Worm (Caenorhabditis elegans) whole organism, young adult: ENCODE measurements around the gene yif-1.

ENCODE experiments used
- B0019.2 ChIP-seq: fragments of 200-800 bp; sonication (Bioruptor generic); conservative IDR thresholded peaks from 2 replicates; pipeline ENCODE4 v1.3.6; 2022; ENCODE audit warnings: missing genetic modification reagents, missing genetic modification characterization, missing compliant biosample characterization
- B0035.1 ChIP-seq: sonication (generic microtip); optimal IDR thresholded peaks from 2 replicates; lab custom pipeline; 2016; ENCODE audit warnings: missing genetic modification characterization, mild to moderate bottlenecking, missing compliant biosample characterization, missing genotype, missing genetic modification reagents
- F52B5.7 ChIP-seq: sonication (generic microtip); optimal IDR thresholded peaks from 2 replicates; lab custom pipeline; 2016; ENCODE audit warnings: mild to moderate bottlenecking, missing genetic modification characterization, missing compliant biosample characterization
- F55B11.4 ChIP-seq: sonication (generic microtip); optimal IDR thresholded peaks from 2 replicates; lab custom pipeline; 2016; ENCODE audit warnings: missing compliant biosample characterization, missing genetic modification characterization, borderline replicate concordance; ENCODE audit not compliant: insufficient read depth
- Y53F4B.3 ChIP-seq: fragments of 200-800 bp; sonication (Bioruptor generic); IDR thresholded peaks from 2 replicates; pipeline ENCODE4 v1.3.6; 2022; ENCODE audit warnings: missing genetic modification reagents, missing genetic modification characterization, missing compliant biosample characterization
- akir-1 ChIP-seq: fragments of 200-800 bp; sonication (Bioruptor generic); optimal IDR thresholded peaks from 2 replicates; lab custom pipeline; 2018; ENCODE audit warnings: mild to moderate bottlenecking, missing genetic modification characterization, moderate library complexity, missing compliant biosample characterization
- aptf-2 ChIP-seq: fragments of 200-800 bp; sonication (Bioruptor generic); conservative IDR thresholded peaks from 2 replicates; pipeline ENCODE4 v1.3.6; 2022; ENCODE audit warnings: missing genetic modification reagents, missing genetic modification characterization, missing compliant biosample characterization
- athp-1 ChIP-seq: sonication (generic microtip); optimal IDR thresholded peaks from 2 replicates; lab custom pipeline; 2017; ENCODE audit warnings: mild to moderate bottlenecking, missing genetic modification characterization, missing compliant biosample characterization
- attf-3 ChIP-seq: fragments of 200-800 bp; sonication (Bioruptor generic); conservative IDR thresholded peaks from 2 replicates; pipeline ENCODE4 v1.3.6; 2022; ENCODE audit warnings: missing genetic modification reagents, missing genetic modification characterization, missing compliant biosample characterization
- cebp-2 ChIP-seq: fragments of 200-800 bp; sonication (Bioruptor generic); IDR thresholded peaks from 2 replicates; pipeline ENCODE4 v1.3.6; 2022; ENCODE audit warnings: missing genetic modification characterization, missing compliant biosample characterization
- chd-7 ChIP-seq: sonication (generic microtip); optimal IDR thresholded peaks from 2 replicates; lab custom pipeline; 2016; ENCODE audit warnings: mild to moderate bottlenecking, missing genetic modification characterization, moderate library complexity, missing compliant biosample characterization
- dox-1 ChIP-seq: fragments of 200-800 bp; sonication (Bioruptor generic); IDR thresholded peaks from 2 replicates; pipeline ENCODE4 v1.3.6; 2022; ENCODE audit warnings: missing genetic modification reagents, missing genetic modification characterization, missing compliant biosample characterization
- egl-18 ChIP-seq: fragments of 200-800 bp; sonication (Bioruptor generic); IDR thresholded peaks from 2 replicates; pipeline ENCODE4 v1.3.6; 2022; ENCODE audit warnings: missing genetic modification reagents, missing genetic modification characterization, missing compliant biosample characterization
- ekl-4 ChIP-seq: fragments of 200-800 bp; sonication (Bioruptor generic); IDR thresholded peaks from 2 replicates; pipeline ENCODE4 v1.3.6; 2022; ENCODE audit warnings: missing genetic modification reagents, missing genetic modification characterization, missing compliant biosample characterization
- fkh-3 ChIP-seq: sonication (generic microtip); optimal IDR thresholded peaks from 2 replicates; lab custom pipeline; 2016; ENCODE audit warnings: mild to moderate bottlenecking, missing genetic modification characterization, missing compliant biosample characterization
- gei-17 ChIP-seq: fragments of 200-800 bp; sonication (Bioruptor generic); optimal IDR thresholded peaks from 2 replicates; lab custom pipeline; 2018; ENCODE audit warnings: mild to moderate bottlenecking, missing genetic modification characterization, missing compliant biosample characterization
- hsf-1 ChIP-seq: fragments of 200-800 bp; sonication (Bioruptor generic); IDR thresholded peaks from 2 replicates; pipeline ENCODE4 v1.3.6; 2022; ENCODE audit warnings: missing genetic modification reagents, missing genetic modification characterization, missing compliant biosample characterization
- let-526 ChIP-seq: fragments of 200-800 bp; sonication (Bioruptor generic); IDR thresholded peaks from 2 replicates; pipeline ENCODE4 v1.3.6; 2022; ENCODE audit warnings: missing genetic modification reagents, missing genetic modification characterization, missing compliant biosample characterization
- lin-26 ChIP-seq: fragments of 200-800 bp; sonication (Bioruptor generic); IDR thresholded peaks from 2 replicates; pipeline ENCODE4 v1.3.6; 2022; ENCODE audit warnings: missing genetic modification reagents, missing genetic modification characterization, missing compliant biosample characterization
- lin-40 ChIP-seq: sonication (generic microtip); optimal IDR thresholded peaks from 2 replicates; lab custom pipeline; 2016; ENCODE audit warnings: missing genetic modification characterization, mild to moderate bottlenecking, missing compliant biosample characterization, missing genotype, missing genetic modification reagents
- lin-54 ChIP-seq: fragments of 200-800 bp; sonication (Bioruptor generic); optimal IDR thresholded peaks from 2 replicates; lab custom pipeline; 2018; ENCODE audit warnings: mild to moderate bottlenecking, missing genetic modification characterization, missing compliant biosample characterization
- mel-28 ChIP-seq: sonication (generic microtip); optimal IDR thresholded peaks from 2 replicates; lab custom pipeline; 2016; ENCODE audit warnings: borderline replicate concordance, mild to moderate bottlenecking, missing genetic modification characterization, missing compliant biosample characterization
- nfya-2 ChIP-seq: fragments of 200-800 bp; sonication (Bioruptor generic); IDR thresholded peaks from 2 replicates; pipeline ENCODE4 v1.3.6; 2022; ENCODE audit warnings: missing genetic modification reagents, missing genetic modification characterization, missing compliant biosample characterization
- nhr-80 ChIP-seq: sonication (generic microtip); optimal IDR thresholded peaks from 2 replicates; lab custom pipeline; 2016; ENCODE audit warnings: missing genetic modification characterization, missing compliant biosample characterization
- pha-4 ChIP-seq: fragments of 150-350 bp; sonication (generic microtip); optimal IDR thresholded peaks from 2 replicates; lab custom pipeline; 2014; ENCODE audit warnings: missing biosample characterization, missing genetic modification reagents, missing genetic modification characterization
- rec-8 ChIP-seq, 2 experiments: sonication (generic microtip); optimal IDR thresholded peaks; 2 replicates each; lab custom pipeline; 2016; ENCODE audit warnings: mild to moderate bottlenecking in 2 of 2, missing genetic modification characterization in 2 of 2, missing genetic modification reagents in 2 of 2, missing genotype in 2 of 2, missing biosample characterization in 1 of 2, missing compliant biosample characterization in 1 of 2, moderate library complexity in 1 of 2
- rpc-1 ChIP-seq, 2 experiments: fragments of 150-350 bp in 1 of 2; sonication (generic microtip) in 1 of 2; optimal IDR thresholded peaks; 2 replicates each; lab custom pipeline; 2014 to 2018; ENCODE audit warnings: missing biosample characterization in 1 of 2, missing genetic modification characterization in 1 of 2, missing genetic modification reagents in 1 of 2, missing genotype in 1 of 2
- snpc-1.1 ChIP-seq: sonication (generic microtip); optimal IDR thresholded peaks from 2 replicates; lab custom pipeline; 2017; ENCODE audit warnings: missing genetic modification characterization, mild to moderate bottlenecking, missing compliant biosample characterization, antibody characterized with exemption, moderate library complexity, missing genotype, missing genetic modification reagents; ENCODE audit not compliant: insufficient read depth
- unc-62 ChIP-seq: fragments of 150-350 bp; optimal IDR thresholded peaks from 2 replicates; lab custom pipeline; 2014; ENCODE audit warnings: missing biosample characterization, missing genetic modification reagents, missing genetic modification characterization
- zfh-2 ChIP-seq: fragments of 200-800 bp; sonication (Bioruptor generic); conservative IDR thresholded peaks from 2 replicates; pipeline ENCODE4 v1.3.6; 2022; ENCODE audit warnings: missing genetic modification reagents, missing genetic modification characterization, missing compliant biosample characterization
- zim-3 ChIP-seq: sonication (generic microtip); optimal IDR thresholded peaks from 2 replicates; lab custom pipeline; 2017; ENCODE audit warnings: mild to moderate bottlenecking, missing genetic modification characterization, moderate library complexity, missing compliant biosample characterization
- ztf-28 ChIP-seq: fragments of 200-800 bp; sonication (Bioruptor generic); IDR thresholded peaks from 2 replicates; pipeline ENCODE4 v1.3.6; 2022; ENCODE audit warnings: missing genetic modification reagents, missing genetic modification characterization, missing compliant biosample characterization
- ztf-6 ChIP-seq: fragments of 200-800 bp; sonication (Bioruptor generic); IDR thresholded peaks from 2 replicates; pipeline ENCODE4 v1.3.6; 2022; ENCODE audit warnings: missing genetic modification reagents, missing genetic modification characterization, missing compliant biosample characterization

Gene yif-1

DNA sequence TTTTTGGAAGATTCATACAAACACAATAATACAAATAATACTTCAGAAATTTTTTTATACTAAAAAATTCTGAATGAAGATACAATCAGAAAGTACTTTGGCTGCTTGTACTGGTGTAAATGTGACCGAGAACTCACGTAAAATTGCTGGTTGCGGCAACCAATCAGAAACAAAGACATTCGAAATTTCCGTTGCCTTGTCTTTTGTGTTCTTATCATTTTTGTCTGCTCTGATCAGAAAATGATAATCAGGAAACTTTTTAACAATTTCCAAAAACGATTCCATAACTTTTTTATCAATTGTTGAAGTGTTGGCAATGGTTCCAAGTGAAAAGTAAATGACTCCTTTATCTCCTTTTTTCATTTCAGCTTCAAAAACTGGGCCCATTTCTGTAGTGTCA, 42.2 kb upstream of the yif-1 start:
- TF ChIP-seq Y53F4B.3 (no peak), nhr-80 (tag; lab: Kevin White, UChicago) (peak; percentile 62)

DNA sequence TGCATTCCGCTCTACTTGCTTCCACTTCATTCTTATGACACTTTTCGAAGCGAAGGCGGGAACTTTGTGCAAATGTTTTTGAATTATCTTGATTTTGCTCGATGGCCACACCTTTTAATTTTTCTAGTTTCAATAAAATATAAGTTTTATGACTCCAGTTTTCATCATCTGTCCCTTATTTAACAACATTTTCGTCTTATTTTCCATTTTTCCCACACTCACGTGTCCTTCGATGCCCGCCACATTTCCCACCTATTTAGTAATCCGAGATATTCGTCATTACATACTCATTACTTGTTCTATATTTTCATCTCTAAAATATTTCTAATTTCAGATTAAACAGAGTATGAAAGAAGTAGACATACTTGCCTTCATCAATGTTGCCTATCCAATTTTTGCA, 39.7 kb upstream of the yif-1 start, which contains the start of gene srd-49:
srd-49 (plus strand) TSS at position 301 of the 400 bp plus-strand sequence.
- no peak for TF ChIP-seq attf-3
- TF ChIP-seq mel-28 (tag; lab: Kevin White, UChicago): no peak
- no peak for TF ChIP-seq B0019.2
- TF ChIP-seq snpc-1.1 (tag; lab: Kevin White, UChicago): no peak
- TF ChIP-seq F55B11.4 (tag; lab: Kevin White, UChicago): no peak
- no peak for TF ChIP-seq zfh-2 (GFP tag; lab: Robert Waterston, UW)
- no peak for TF ChIP-seq nfya-2 (GFP tag; lab: Robert Waterston, UW)
- no peak for TF ChIP-seq lin-54 (GFP tag; lab: Kevin White, UChicago)
- no peak for TF ChIP-seq ekl-4 (GFP tag; lab: Robert Waterston, UW)
- TF ChIP-seq cebp-2 (GFP tag; lab: Robert Waterston, UW): no peak

DNA sequence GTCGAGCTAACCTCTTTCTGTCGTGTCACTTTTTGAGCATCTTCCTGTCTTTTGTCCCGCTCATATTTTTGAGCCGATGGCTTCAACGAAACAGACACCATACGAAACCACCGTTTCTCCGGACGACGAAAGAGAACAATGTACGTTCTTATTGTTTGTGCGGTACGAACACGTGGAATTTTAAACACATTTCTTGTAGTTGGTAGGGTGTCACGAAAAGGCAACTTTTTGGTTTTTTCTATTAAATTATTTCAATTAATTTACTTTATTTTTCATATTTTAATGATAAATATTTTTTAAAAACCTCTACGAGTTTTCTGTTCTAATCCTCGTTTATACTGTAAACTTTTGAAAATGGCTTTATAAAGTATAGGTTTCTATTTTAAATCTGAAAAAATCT, 36.4 kb upstream of the yif-1 start, which contains the start of gene R04B5.11:
R04B5.11 (minus strand) TSS at position 101 of the 400 bp plus-strand sequence.
- TF ChIP-seq hsf-1: no peak
- TF ChIP-seq let-526 (GFP tag; lab: Robert Waterston, UW): no peak

DNA sequence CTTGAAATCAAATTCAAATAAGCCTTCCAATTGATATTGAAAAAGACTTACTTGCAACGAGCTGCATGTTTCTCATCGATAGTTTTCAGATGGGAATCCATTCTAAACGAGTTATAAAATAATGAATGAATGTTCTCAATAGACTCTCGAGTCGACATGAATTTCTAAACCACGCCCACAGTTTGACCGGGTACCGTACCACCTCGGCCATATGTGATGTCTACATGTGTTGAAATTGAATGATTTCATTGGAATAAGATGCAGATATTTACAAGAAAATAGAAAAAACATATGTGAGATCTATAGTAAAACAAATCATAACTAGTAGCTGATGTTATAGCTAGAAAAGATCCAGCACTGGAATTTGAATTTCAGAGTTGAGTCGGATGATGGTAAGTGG, 35.7 kb upstream of the yif-1 start, which contains the start of gene R04B5.7:
R04B5.7 (minus strand) TSS at position 101 of the 400 bp plus-strand sequence.
- TF ChIP-seq gei-17 (GFP tag; lab: Kevin White, UChicago) (no peak), fkh-3 (tag; lab: Kevin White, UChicago) (no peak), athp-1 (tag; lab: Kevin White, UChicago) (no peak)

DNA sequence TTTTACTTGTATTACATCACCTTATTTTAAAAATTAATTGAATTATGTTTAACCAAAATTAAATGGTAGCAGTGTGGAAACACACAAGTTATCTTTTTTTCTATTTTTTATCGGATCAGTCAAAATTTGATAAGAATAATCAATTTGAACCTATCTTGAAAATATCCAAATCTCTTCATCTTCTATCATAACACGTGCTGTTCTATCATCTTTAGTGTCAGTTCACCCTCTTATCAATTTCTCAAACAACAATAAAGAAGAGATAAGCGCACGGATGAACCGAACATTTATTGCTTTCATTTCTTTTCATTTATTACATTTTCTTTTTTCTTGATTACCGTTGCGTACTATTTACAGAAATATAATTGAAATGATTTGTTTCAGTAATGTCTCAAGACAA, 32.4 kb upstream of the yif-1 start, which contains the start of gene R04B5.5:
R04B5.5 (plus strand) TSS at position 378 of the 400 bp plus-strand sequence.
- TF ChIP-seq lin-40 (peak; percentile 33), nhr-80 (tag; lab: Kevin White, UChicago) (peak; percentile 58), pha-4 (tag; lab: Kevin White, UChicago) (no peak)

DNA sequence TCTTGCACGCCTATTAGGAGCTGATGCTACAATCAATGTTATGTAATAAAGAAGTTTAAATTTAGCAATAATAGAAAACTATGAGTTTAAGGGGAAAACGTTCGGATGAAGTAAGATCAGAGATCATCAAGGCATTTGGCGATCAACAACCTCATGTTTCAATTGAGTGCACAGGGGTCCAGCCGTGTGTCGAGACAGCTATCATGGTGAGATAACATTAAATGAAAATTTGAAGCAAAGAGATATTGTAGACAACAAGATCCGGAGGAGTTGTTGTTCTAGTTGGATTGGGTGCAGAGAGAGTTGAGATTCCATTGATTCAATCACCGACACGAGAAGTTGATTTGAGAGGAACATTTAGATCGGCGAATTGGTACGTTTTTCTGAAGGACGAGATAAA, 31.4 kb upstream of the yif-1 start:
- no peak for TF ChIP-seq rec-8 (tag; optimal IDR thresholded peaks at IDR 0.05; lab: Kevin White, UChicago)
- TF ChIP-seq dox-1 (GFP tag; lab: Robert Waterston, UW): no peak
- no peak for TF ChIP-seq F52B5.7
- TF ChIP-seq lin-26 (GFP tag; lab: Robert Waterston, UW): no peak
- no peak for TF ChIP-seq egl-18 (GFP tag; lab: Robert Waterston, UW)
- TF ChIP-seq zim-3 (tag; lab: Kevin White, UChicago): no peak
- TF ChIP-seq mel-28 (tag; lab: Kevin White, UChicago): no peak
- no peak for TF ChIP-seq aptf-2 (GFP tag; lab: Robert Waterston, UW)
- TF ChIP-seq chd-7 (tag; lab: Kevin White, UChicago): no peak
- no peak for TF ChIP-seq akir-1 (GFP tag; lab: Kevin White, UChicago)
- no peak for TF ChIP-seq unc-62 (GFP tag; lab: Kevin White, UChicago)
- no peak for TF ChIP-seq ztf-28
- no peak for TF ChIP-seq cebp-2 (GFP tag; lab: Robert Waterston, UW)
- no peak for TF ChIP-seq ztf-6
- TF ChIP-seq B0035.1 (tag; lab: Kevin White, UChicago): no peak
- TF ChIP-seq rpc-1 (optimal IDR thresholded peaks at IDR 0.05; lab: Kevin White, UChicago): no peak
- no peak for TF ChIP-seq rpc-1 (tag; optimal IDR thresholded peaks at IDR 0.05; lab: Kevin White, UChicago)
- no peak for TF ChIP-seq let-526 (GFP tag; lab: Robert Waterston, UW)
